Fruit fly (Drosophila melanogaster): Measurements from ENCODE around the gene Acbp5.
A peak's percentile ranks its signal among the peaks of the same experiment; 100 is the strongest.

DNA sequence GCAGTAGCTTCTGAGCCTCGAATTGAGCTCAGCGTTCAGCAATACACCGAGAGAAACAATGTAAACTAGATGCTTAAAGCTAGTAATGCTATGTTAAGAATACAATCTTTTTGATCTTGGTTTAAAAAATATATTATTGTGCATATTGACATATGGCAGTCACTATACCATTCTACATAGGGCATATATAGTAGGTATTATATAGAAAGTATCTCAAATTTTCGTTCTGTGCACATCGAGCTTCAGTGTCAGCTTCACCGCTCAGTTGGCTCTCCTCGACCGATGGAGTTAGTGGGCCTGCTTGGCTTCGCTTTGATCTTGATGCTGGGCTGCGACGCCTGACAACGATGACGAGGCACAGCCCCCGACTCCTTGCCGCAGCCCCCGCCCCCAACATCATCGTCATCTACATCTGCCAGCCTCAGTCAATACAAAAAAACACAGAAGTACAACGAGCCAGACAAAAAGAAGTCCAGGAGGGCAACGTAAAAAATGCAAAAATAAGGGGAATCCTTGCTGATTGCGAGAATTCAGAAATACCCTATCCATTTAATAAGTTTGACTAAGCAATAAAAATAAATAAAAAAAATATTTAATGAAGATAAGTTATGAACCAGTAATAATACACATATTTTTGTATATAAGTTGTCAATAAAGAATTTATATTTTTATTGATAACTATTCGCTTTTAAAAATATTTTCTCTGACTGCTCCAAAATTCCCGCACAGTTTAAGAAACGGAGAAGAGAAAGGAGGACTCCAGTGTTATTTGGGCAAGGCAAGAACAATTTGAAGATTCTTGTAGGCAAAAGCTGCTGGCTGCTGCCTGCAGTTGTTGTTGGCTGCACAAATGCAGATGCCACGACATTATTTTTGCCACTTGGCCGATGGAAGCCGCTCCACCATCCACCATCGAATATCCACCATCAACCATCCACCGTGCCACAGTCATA, 33.6 kb upstream of the Acbp5 start:
- TF ChIP-seq fd59A (GFP tag; optimal IDR thresholded peaks at IDR 0.05) (peak; percentile 93), salr (GFP tag; optimal IDR thresholded peaks at IDR 0.05) (peak; percentile 73 to 89), Hr39 (GFP tag; optimal IDR thresholded peaks at IDR 0.05) (peak; percentile 78)

All from whole organism, prepupa.